Fruit fly (Drosophila melanogaster) whole organism, larva: Measurements from ENCODE around the gene msd5.

Source experiments
- noc ChIP-seq: fragments of 200-800 bp; sonication (Bioruptor generic); optimal IDR thresholded peaks from 3 replicates; lab custom pipeline; 2019; ENCODE audit warnings: missing biosample characterization, mild to moderate bottlenecking, missing genetic modification characterization, moderate library complexity

The msd5 gene

DNA sequence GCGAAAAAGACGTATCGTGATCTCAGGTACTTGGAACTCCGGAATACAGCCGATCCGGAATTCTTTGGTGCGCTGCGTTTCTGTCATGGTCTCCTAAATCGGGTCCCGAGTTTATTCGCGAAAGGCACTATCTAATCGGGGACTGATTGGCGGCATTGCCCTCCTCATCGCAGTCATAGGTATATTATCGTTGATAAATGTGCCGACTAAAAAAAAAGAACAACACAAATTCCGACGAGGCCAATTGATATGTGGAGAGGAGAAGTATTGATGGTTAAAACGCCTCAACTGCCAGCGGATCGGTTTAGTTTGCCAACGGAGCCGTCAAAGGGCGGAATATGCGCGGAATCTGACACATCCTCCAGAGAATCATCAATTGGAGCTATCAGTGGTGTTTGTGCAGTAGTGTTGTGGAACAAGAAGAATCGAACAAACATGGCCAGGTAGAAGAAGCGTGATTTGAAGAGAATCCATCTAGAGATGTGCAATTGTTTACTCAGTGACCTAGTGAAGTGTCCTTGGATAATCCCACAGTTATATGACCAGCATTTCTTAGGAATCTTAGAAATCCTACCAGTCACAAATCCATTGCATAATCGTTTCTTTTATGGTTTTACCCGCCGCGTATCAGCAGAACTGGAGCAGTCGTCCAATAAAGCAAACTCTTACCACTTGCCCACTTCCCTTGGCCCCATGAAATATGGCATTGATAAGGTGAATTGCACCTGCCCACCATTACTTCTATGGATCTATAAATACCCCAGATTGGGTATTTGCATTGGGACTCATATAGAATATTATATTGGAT, 7.9 kb downstream of the msd5 start:
- no peak for TF ChIP-seq noc (tag; lab: Kevin White, UChicago)

DNA sequence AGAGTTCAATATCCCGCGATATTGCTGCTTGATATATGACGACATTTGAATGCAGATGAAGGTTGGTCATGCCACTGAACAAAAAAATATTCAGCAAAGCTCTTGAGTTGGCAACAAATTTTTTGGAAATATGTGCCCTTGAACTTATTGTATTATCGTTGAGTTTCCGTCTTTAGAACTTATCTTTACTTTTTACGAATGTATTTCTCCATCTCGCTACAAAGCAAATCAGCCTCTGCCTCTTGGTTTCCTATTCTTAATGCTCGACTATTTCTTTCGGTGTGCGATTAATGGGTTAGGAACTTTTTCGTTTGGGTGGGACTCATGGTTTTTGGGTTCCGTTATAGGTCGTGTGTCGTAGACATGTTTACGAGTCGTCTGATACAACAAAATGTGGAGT, 9.8 kb downstream of the msd5 start:
- TF ChIP-seq noc (tag; lab: Kevin White, UChicago), result peak; percentile 14

DNA sequence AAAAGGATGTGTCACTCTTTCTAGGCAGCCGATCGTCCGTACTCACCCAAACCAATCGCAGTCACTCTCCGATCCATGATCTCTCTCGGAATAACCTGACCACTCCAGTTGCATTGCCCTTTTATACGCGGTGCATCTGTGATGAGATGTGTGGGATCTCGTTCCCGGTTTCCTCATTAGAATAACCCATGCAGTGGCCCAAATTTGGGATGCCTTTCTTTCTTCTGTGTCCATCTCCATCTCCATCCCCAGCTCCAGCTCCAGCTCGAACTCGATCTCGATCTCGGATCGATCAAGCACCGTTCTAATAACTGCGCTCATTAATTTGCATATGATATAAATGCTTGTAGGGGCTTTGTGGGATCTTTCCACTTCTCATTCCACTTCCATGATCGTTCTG, 10.2 kb downstream of the msd5 start, which contains the start of gene CG9184:
CG9184 (minus strand) TSS at position 101 of the 400 bp plus-strand sequence.
- TF ChIP-seq noc (tag; lab: Kevin White, UChicago), result no peak

DNA sequence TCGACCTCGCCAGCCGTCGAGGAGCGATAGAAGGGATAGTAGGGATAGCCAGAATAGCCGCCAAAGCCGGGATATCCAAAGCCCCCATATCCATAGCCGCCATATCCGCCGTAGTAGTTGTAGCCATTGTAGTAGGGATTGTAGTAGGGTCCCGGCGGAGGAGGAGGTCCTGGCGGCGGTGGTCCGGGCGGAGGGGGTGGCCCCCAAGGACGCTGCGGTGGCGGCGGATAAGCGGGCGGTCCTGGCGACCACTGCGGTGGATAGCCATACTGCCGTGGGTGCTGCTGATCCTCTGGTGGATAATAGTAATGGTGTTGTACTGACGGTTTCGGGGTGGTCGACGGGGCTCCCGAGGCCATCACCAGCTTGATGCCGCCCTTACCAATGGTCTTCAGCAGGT, 10.8 kb downstream of the msd5 start:
- no peak for TF ChIP-seq noc (tag; lab: Kevin White, UChicago)

DNA sequence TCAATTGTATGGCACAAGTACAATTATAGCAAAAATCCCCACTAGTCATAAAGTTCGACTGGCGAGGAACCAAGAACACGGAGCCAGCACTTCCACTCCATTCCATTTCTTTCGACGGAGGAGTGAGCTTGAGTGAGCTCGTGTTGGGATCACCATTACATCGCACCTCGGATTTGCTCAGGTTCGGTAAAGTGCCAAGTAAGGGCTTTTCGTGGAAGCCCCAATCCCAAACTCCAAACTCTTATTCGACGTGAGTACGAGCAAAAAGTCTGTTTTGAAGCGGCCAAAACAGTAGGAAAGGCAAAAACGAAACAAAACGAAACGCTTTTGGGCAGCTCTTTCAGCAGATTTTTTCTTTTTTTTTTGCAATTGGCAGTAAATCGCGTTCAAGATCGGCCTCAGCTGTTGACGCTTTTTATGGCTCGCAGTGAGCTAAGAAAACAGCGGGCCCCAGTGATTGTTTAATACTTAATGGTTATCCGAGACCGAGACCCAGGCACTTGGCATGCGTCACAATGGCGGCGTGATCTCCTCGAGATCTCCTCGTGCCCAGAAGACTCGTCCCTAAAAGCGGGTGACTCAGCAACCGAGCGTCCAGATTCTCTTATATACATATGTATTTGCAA, 11.9 kb downstream of the msd5 start:
- TF ChIP-seq noc (tag; lab: Kevin White, UChicago), result no peak

DNA sequence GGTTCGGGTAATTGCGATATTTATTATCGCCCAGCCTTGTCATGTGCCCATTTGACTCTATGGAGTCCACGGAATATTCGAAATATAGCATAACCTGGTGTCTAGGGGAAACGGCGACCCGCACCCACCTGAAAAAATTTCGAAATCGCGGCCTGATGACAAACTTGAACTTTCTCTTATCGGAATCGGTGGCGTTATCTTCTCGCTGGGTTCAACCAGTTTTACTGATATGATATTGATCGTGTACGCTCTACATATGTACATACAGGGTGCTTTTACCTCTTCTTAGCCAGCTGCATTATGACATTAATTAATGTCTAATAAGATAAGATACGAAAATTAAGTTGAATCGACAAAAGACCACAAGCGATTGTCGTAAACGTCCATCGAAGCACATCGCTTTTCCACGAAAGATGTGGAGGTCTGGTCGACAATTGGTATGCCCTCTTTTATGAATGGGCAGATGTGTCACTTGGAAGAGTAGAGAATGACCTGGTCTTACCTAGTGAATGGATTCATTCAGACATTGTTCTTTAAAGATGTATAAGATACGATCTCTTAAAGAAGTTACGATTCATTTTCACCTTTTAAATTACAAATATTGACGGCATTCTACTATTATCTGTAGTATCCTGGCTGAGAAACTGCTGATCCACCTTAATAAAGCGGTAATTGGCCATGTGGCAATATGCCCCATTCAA, 12.6 kb downstream of the msd5 start:
- peak; percentile 47 for TF ChIP-seq noc (tag; lab: Kevin White, UChicago)

DNA sequence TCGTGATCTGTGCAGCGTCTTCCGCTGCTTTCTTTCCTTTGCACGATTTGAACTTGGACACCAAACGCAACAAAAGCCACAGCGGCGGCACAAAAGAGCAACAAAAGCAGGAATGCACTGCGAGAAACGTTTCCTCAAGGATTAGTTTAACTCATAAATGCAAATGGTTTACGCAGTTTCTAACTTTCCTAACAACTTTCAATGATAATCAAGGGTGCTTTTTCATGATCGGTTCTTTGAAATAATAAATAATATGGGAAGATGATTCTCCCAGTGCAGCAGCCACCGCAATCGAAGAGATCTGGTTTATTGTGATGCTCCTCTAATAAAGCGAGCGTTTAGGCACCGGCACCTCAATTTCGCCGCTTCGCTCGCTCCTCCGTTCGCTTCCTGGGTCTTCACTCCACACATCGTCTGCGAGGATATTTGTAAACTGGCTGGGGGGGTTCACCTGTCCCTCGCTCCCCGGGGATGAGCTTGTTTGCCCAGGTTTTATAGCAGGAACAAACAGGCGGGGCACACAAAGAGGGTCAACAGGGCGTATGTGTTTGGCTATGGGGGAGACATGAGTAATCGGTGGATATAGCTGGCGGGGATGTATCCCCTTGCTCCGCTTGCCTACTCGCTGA, 13.7 kb downstream of the msd5 start:
- TF ChIP-seq noc (tag; lab: Kevin White, UChicago), result peak; percentile 47

DNA sequence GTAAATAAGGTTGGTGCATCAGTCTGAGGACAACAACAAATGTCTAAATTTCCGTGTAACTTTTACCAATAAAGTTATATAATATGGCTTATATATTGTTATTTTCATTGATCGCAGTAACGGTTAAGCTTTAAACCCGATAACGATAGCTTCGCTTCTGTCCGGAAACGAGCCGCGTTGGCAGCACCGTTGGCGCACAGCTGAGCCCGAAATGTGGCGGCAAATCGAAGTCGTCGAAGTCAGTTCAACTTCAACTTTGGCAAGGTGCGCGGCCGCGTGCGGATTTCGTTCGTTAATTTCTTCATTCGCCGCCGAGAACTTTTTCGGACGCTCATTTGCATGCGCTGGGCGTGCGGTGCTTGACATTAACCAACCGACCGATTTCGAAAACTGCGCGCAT, 14.7 kb downstream of the msd5 start, which contains the start of gene Myo61F:
Myo61F (plus strand) TSS at position 240 of the 400 bp plus-strand sequence.
- no peak for TF ChIP-seq noc (tag; lab: Kevin White, UChicago)

DNA sequence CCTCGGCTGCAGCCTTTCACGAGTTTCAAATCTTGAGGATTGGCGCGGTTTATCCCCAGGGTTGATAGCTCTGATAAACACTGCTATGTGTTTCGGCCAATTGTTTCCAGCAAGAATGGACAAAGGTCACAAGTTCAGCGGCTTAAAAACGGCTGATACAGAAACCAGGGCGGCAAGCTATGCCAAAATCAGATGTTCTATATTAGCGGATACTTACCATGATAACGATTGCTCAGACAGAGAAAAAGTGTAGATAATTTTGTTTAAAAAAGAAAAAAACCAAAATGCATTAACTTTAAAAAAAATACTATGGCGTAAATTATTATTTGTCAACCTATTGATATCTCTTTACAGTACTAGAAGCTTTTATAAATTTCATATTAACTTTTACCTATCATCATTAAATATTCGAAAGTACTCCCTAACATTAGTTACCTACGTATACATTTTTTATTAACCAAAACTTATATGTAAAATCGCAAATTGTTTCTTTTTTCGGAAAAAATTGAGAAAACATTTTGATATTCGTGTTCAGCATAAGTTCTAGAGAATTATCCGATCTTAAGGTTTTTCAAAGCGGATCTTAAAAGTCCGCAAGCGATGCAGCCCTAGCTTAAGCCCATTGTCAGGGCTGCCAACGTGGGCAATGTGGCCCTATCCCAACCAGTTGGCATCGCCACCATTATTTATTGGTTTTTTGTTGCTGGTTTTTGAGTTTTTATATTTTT, 19.7 kb downstream of the msd5 start, which contains the start of the genes sturkopf and Herc4:
sturkopf (minus strand) TSS at position 339 of the 728 bp plus-strand sequence.
Herc4 (plus strand) TSS at position 658 of the 728 bp plus-strand sequence.
- TF ChIP-seq noc (tag; lab: Kevin White, UChicago), result peak; percentile 72

DNA sequence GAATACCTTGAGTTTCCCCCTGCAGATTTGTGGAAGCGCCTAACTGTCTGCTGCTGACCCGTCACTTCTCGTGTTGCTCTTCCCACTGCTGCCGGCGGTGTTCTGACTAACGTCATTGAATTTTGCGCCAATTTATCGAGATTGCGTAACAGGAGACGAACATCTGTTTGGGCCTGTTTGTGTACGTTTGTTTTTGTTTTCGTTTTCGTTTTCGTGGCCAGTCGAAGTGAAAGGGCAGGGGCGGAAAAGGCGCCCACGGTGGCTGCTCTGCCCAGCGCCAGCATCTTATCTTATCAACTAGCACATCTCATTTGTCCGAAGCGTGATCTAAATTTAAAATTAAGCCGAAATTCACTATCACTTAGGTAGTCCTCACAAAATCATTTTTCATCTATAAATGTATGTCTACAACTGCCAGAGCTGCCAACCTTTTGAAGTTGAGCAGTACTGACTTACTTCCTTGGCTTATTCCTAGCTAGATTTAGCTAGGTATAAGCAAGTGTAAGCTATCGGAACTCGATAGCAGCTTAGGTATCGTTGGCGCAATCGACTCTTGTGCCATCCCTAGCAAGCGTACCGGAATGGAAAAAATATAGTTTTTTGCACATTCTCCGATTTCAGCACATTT, 25.8 kb downstream of the msd5 start, which contains the start of the genes Ctr9 and Nt5a:
Ctr9 (plus strand) TSS at position 220 of the 628 bp plus-strand sequence.
Nt5a (minus strand) TSS at position 414 of the 628 bp plus-strand sequence.
- TF ChIP-seq noc (tag; lab: Kevin White, UChicago), result peak; percentile 40

DNA sequence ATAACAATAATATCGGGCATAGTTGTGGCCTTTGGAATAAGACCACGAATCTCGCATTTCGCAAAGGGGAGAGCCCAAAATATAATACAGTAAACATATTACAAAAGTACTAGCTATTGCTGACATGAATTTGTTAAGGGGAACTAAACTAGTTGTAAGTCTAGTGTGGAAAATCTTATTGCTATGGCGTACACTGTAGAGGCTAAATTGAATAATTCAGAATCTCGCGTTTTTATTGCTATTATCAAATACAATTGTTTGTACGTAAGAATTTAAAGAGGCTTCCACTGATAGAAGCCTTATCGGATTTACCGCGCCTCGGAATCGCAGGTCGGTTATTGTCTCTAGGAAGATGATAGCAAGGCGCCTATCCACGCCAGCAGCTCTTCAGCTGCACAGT, 27.6 kb downstream of the msd5 start:
- peak; percentile 73 for TF ChIP-seq noc (tag; lab: Kevin White, UChicago)

DNA sequence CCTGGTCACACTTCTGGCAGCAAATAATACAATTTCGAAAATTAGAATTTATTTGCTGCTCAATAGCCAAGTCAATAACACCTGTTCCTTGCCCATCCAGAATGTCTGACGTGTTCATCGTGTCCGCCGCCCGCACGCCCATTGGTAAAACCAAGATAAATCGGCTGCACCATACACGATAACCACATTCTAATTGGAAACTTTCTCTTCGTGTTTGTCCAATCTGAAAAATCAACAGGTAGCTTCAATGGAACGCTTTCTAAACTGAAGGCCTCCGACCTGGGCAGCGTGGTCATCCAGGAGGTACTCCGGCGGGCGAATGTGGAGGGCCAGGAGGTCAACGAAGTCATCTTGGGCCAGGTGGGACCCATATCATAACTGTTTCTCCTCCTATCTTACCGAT, 30.0 kb downstream of the msd5 start:
- no peak for TF ChIP-seq noc (tag; lab: Kevin White, UChicago)

DNA sequence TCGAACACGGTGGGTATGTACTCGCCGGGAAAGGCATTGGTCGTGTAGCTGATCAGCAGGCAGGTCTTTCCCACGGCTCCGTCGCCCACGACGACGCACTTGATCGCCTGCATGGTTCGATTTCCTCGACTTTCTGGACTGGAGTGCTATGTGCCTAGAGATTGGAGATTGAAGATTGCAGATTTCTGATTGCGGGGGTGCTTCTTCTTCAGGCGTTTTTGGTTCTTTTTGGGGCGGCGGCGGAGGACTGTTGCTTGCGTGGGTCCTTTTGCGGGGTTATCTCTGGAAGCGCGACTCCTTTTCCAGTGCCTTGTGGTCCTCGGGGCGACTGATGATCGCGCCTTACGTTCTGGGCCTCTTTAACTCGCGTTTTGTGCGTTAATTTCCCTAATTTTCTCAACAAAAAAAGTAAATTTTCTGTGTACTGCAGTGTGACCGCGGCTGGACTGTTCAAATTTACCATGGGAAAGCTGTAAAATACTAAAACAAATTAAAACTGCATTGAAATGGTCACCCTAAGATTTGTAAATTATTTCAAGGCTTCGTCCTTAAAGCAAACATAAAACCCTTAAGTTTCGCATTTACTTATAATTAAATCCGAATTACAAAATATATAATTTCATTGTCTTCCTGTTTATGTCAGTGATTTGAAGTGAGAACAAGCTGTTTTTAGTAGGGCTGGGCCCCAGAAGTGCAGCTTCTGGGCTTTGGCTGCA, 30.6 kb downstream of the msd5 start, which contains the start of the genes Rac1 and Acat2:
Rac1 (minus strand) TSS at position 450 of the 716 bp plus-strand sequence.
Acat2 (plus strand) TSS at position 711 of the 716 bp plus-strand sequence.
- no peak for TF ChIP-seq noc (tag; lab: Kevin White, UChicago)
